Worm (Caenorhabditis elegans): ENCODE data around the gene ZK370.4.
A peak's percentile ranks its signal among the peaks of the same experiment; 100 is the strongest.

The ZK370.4 gene

ce11 chrIII:8762016-8762415, 30.8 kb upstream of the ZK370.4 start:
- TF ChIP-seq zag-1 (tag; optimal IDR thresholded peaks at IDR 0.05) (no peak), fos-1 (tag; optimal IDR thresholded peaks at IDR 0.05) (no peak), ama-1 (optimal IDR thresholded peaks at IDR 0.05) (no peak), elt-3 (tag; optimal IDR thresholded peaks at IDR 0.05) (no peak), nhr-67 (tag; optimal IDR thresholded peaks at IDR 0.05) (no peak), ztf-11 (tag; optimal IDR thresholded peaks at IDR 0.05) (no peak), nhr-12 (tag; optimal IDR thresholded peaks at IDR 0.05) (no peak), ceh-82 (tag; optimal IDR thresholded peaks at IDR 0.05) (no peak), nhr-77 (tag; optimal IDR thresholded peaks at IDR 0.05) (no peak)

- TF ChIP-seq pha-4 (tag; optimal IDR thresholded peaks at IDR 0.05) (peak; percentile 16), ceh-16 (tag; optimal IDR thresholded peaks at IDR 0.05) (no peak)
These were observed 29.9 kb upstream of the ZK370.4 start, which contains the start of gene aak-1 for ce11 chrIII:8761040-8761654. Gene aak-1, minus strand, starts transcription at chrIII:8761090.

- TF ChIP-seq R02D3.7 (tag; optimal IDR thresholded peaks at IDR 0.05) (peak; percentile 63), unc-62 (GFP tag; optimal IDR thresholded peaks at IDR 0.05) (no peak), tbx-2 (tag; optimal IDR thresholded peaks at IDR 0.05) (no peak), elt-1 (tag; optimal IDR thresholded peaks at IDR 0.05) (no peak), zag-1 (tag; optimal IDR thresholded peaks at IDR 0.05) (no peak), nhr-28 (tag; optimal IDR thresholded peaks at IDR 0.05) (no peak), mdl-1 (tag; optimal IDR thresholded peaks at IDR 0.05) (no peak), fkh-2 (tag; optimal IDR thresholded peaks at IDR 0.05) (no peak), lin-15B (tag; optimal IDR thresholded peaks at IDR 0.05) (no peak), fkh-10 (GFP tag; optimal IDR thresholded peaks at IDR 0.05) (no peak), lin-39 (tag; optimal IDR thresholded peaks at IDR 0.05) (no peak), elt-2 (tag; optimal IDR thresholded peaks at IDR 0.05) (peak; percentile 26), hmg-11 (tag; optimal IDR thresholded peaks at IDR 0.05) (peak; percentile 7), pha-4 (tag; optimal IDR thresholded peaks at IDR 0.05) (peak; percentile 79), aly-2 (tag; optimal IDR thresholded peaks at IDR 0.05) (no peak), nfya-1 (tag; optimal IDR thresholded peaks at IDR 0.05; ENCODE audit: insufficient read depth) (peak; percentile 18), nhr-25 (tag; optimal IDR thresholded peaks at IDR 0.05) (no peak), nhr-23 (tag; optimal IDR thresholded peaks at IDR 0.05) (no peak)
These were observed 23.5 kb upstream of the ZK370.4 start, which contains the start of gene tomm-70 for ce11 chrIII:8754682-8755081. Gene tomm-70, minus strand, starts transcription at chrIII:8754750.

ce11 chrIII:8750606-8751005, 19.4 kb upstream of the ZK370.4 start, which contains the start of gene ugtp-1:
Gene ugtp-1, minus strand, starts transcription at chrIII:8750706.
- TF ChIP-seq elt-1 (tag; optimal IDR thresholded peaks at IDR 0.05) = peak; percentile 6
- no peak for TF ChIP-seq eor-1 (tag; optimal IDR thresholded peaks at IDR 0.05)

- peak; percentile 35 for TF ChIP-seq ceh-28 (tag; optimal IDR thresholded peaks at IDR 0.05)
- TF ChIP-seq sea-2 (GFP tag; optimal IDR thresholded peaks at IDR 0.05) = no peak
- TF ChIP-seq nfya-1 (tag; optimal IDR thresholded peaks at IDR 0.05; ENCODE audit: insufficient read depth) = peak; percentile 22
- no peak for TF ChIP-seq nhr-28 (tag; optimal IDR thresholded peaks at IDR 0.05)
- TF ChIP-seq nhr-43 (tag; optimal IDR thresholded peaks at IDR 0.05; ENCODE audit: poor library complexity, severe bottlenecking) = peak; percentile 41
- peak; percentile 64 for TF ChIP-seq nhr-23 (tag; optimal IDR thresholded peaks at IDR 0.05)
- TF ChIP-seq ceh-9 (tag; optimal IDR thresholded peaks at IDR 0.05) = no peak
- TF ChIP-seq lin-15B (tag; optimal IDR thresholded peaks at IDR 0.05) = peak; percentile 18
- no peak for TF ChIP-seq zag-1 (tag; optimal IDR thresholded peaks at IDR 0.05)
- TF ChIP-seq elt-3 (tag; optimal IDR thresholded peaks at IDR 0.05) = no peak
- TF ChIP-seq pha-4 (tag; optimal IDR thresholded peaks at IDR 0.05) = peak; percentile 89
- no peak for TF ChIP-seq ZK546.5 (tag; optimal IDR thresholded peaks at IDR 0.05)
- no peak for TF ChIP-seq fkh-10 (GFP tag; optimal IDR thresholded peaks at IDR 0.05)
- peak; percentile 53 for TF ChIP-seq lsy-12 (tag; optimal IDR thresholded peaks at IDR 0.05)
- no peak for TF ChIP-seq nhr-77 (tag; optimal IDR thresholded peaks at IDR 0.05)
- no peak for TF ChIP-seq mdl-1 (tag; optimal IDR thresholded peaks at IDR 0.05)
- peak; percentile 57 for TF ChIP-seq jun-1 (tag; optimal IDR thresholded peaks at IDR 0.05)
- no peak for TF ChIP-seq ztf-11 (tag; optimal IDR thresholded peaks at IDR 0.05)
- TF ChIP-seq nhr-237 (tag; optimal IDR thresholded peaks at IDR 0.05) = no peak
- peak; percentile 95 for TF ChIP-seq elt-2 (tag; optimal IDR thresholded peaks at IDR 0.05)
- TF ChIP-seq egl-27 (tag; optimal IDR thresholded peaks at IDR 0.05) = peak; percentile 80
- peak; percentile 48 for TF ChIP-seq hmg-11 (tag; optimal IDR thresholded peaks at IDR 0.05)
- peak; percentile 94 for TF ChIP-seq pqm-1 (tag; optimal IDR thresholded peaks at IDR 0.05)
- TF ChIP-seq ceh-16 (tag; optimal IDR thresholded peaks at IDR 0.05) = no peak
- peak; percentile 89 for TF ChIP-seq nhr-25 (tag; optimal IDR thresholded peaks at IDR 0.05)
- no peak for TF ChIP-seq lin-39 (tag; optimal IDR thresholded peaks at IDR 0.05)
These were observed 18.3 kb upstream of the ZK370.4 start, which contains the start of gene sma-2 for ce11 chrIII:8749487-8749886. Gene sma-2, plus strand, starts transcription at chrIII:8749680.

Data from whole organism, L3 larva.